Worm (Caenorhabditis elegans) whole organism, mixed stage, embryonic: ENCODE measurements around the gene K09E9.3.

Experiments used
- bed-3 ChIP-seq: fragments of 200-800 bp; sonication (Bioruptor generic); optimal IDR thresholded peaks from 3 replicates; lab custom pipeline; 2018; ENCODE audit warnings: mild to moderate bottlenecking, missing genetic modification characterization, moderate library complexity, missing compliant biosample characterization
- blmp-1 ChIP-seq: fragments of 150-350 bp; optimal IDR thresholded peaks from 2 replicates; lab custom pipeline; 2014; ENCODE audit warnings: missing biosample characterization, missing genetic modification characterization
- ceh-39 ChIP-seq: fragments of 150-350 bp; optimal IDR thresholded peaks from 2 replicates; lab custom pipeline; 2014; ENCODE audit warnings: missing biosample characterization, missing genetic modification characterization
- ceh-43 ChIP-seq: fragments of 200-800 bp; sonication (Bioruptor generic); optimal IDR thresholded peaks from 2 replicates; lab custom pipeline; 2018; ENCODE audit warnings: mild to moderate bottlenecking, missing genetic modification characterization, moderate library complexity, missing compliant biosample characterization
- ceh-83 ChIP-seq: fragments of 200-800 bp; sonication (Bioruptor generic); optimal IDR thresholded peaks from 2 replicates; lab custom pipeline; 2018; ENCODE audit warnings: mild to moderate bottlenecking, missing genetic modification characterization, missing compliant biosample characterization
- cnd-1 ChIP-seq: fragments of 200-800 bp; sonication (Bioruptor generic); optimal IDR thresholded peaks from 2 replicates; lab custom pipeline; 2018; ENCODE audit warnings: mild to moderate bottlenecking, missing genetic modification characterization, missing compliant biosample characterization
- drap-1 ChIP-seq: fragments of 200-800 bp; sonication (Bioruptor generic); optimal IDR thresholded peaks from 3 replicates; lab custom pipeline; 2018; ENCODE audit warnings: mild to moderate bottlenecking, missing genetic modification characterization, missing compliant biosample characterization
- elt-1 ChIP-seq: sonication (generic microtip); optimal IDR thresholded peaks from 2 replicates; lab custom pipeline; 2017; ENCODE audit warnings: missing genetic modification characterization, mild to moderate bottlenecking, missing compliant biosample characterization, antibody characterized with exemption, moderate library complexity, borderline replicate concordance; ENCODE audit not compliant: insufficient read depth
- elt-3 ChIP-seq: fragments of 150-350 bp; optimal IDR thresholded peaks from 2 replicates; lab custom pipeline; 2014; ENCODE audit warnings: missing biosample characterization, missing genetic modification characterization
- hlh-1 ChIP-seq: fragments of 150-350 bp; optimal IDR thresholded peaks from 2 replicates; lab custom pipeline; 2014; ENCODE audit warnings: missing biosample characterization, missing genetic modification reagents, missing genetic modification characterization
- lin-13 ChIP-seq: fragments of 150-350 bp; optimal IDR thresholded peaks from 2 replicates; lab custom pipeline; 2014; ENCODE audit warnings: missing biosample characterization, missing genetic modification characterization
- lin-32 ChIP-seq: fragments of 200-800 bp; sonication (Bioruptor generic); optimal IDR thresholded peaks from 2 replicates; lab custom pipeline; 2018; ENCODE audit warnings: mild to moderate bottlenecking, missing genetic modification characterization, missing compliant biosample characterization
- lsy-2 ChIP-seq: fragments of 150-350 bp; optimal IDR thresholded peaks from 2 replicates; lab custom pipeline; 2014; ENCODE audit warnings: missing biosample characterization, missing genetic modification characterization
- mab-5 ChIP-seq: fragments of 150-350 bp; optimal IDR thresholded peaks from 2 replicates; lab custom pipeline; 2014; ENCODE audit warnings: missing biosample characterization, missing genetic modification characterization
- mep-1 ChIP-seq: fragments of 150-350 bp; optimal IDR thresholded peaks from 2 replicates; lab custom pipeline; 2017; ENCODE audit warnings: missing biosample characterization, missing genetic modification reagents, missing genetic modification characterization, inconsistent platforms
- mls-2 ChIP-seq: sonication (generic microtip); optimal IDR thresholded peaks from 2 replicates; lab custom pipeline; 2016; ENCODE audit warnings: mild to moderate bottlenecking, missing genetic modification characterization, moderate library complexity, missing compliant biosample characterization
- nhr-12 ChIP-seq: fragments of 150-350 bp; optimal IDR thresholded peaks from 2 replicates; lab custom pipeline; 2014; ENCODE audit warnings: missing biosample characterization, missing genetic modification characterization
- nhr-2 ChIP-seq: fragments of 150-350 bp; optimal IDR thresholded peaks from 2 replicates; lab custom pipeline; 2014; ENCODE audit warnings: missing biosample characterization, missing genetic modification characterization
- nhr-237 ChIP-seq: fragments of 150-350 bp; optimal IDR thresholded peaks from 2 replicates; lab custom pipeline; 2014; ENCODE audit warnings: missing biosample characterization, missing genetic modification characterization
- nhr-28 ChIP-seq: fragments of 150-350 bp; optimal IDR thresholded peaks from 2 replicates; lab custom pipeline; 2014; ENCODE audit warnings: missing biosample characterization, missing genetic modification characterization
- nhr-76 ChIP-seq: sonication (generic microtip); optimal IDR thresholded peaks from 2 replicates; lab custom pipeline; 2017; ENCODE audit warnings: missing biosample characterization, missing genetic modification characterization
- pha-4 ChIP-seq: fragments of 150-350 bp; optimal IDR thresholded peaks from 2 replicates; lab custom pipeline; 2018; ENCODE audit warnings: missing biosample characterization, missing genetic modification reagents, missing genetic modification characterization
- snpc-4 ChIP-seq: fragments of 150-350 bp; optimal IDR thresholded peaks from 2 replicates; lab custom pipeline; 2014; ENCODE audit warnings: missing biosample characterization, missing genetic modification characterization
- sptf-1 ChIP-seq: sonication (generic microtip); optimal IDR thresholded peaks from 2 replicates; lab custom pipeline; 2017; ENCODE audit warnings: mild to moderate bottlenecking, missing genetic modification characterization, moderate library complexity, missing compliant biosample characterization
- unc-120 ChIP-seq: sonication (generic microtip); optimal IDR thresholded peaks from 2 replicates; lab custom pipeline; 2017; ENCODE audit warnings: missing genetic modification characterization, missing compliant biosample characterization; ENCODE audit not compliant: poor library complexity, severe bottlenecking
- unc-39 ChIP-seq: fragments of 150-350 bp; optimal IDR thresholded peaks from 2 replicates; lab custom pipeline; 2014; ENCODE audit warnings: missing biosample characterization, missing genetic modification characterization
- zip-8 ChIP-seq: fragments of 150-350 bp; optimal IDR thresholded peaks from 2 replicates; lab custom pipeline; 2014; ENCODE audit warnings: missing biosample characterization, missing genetic modification characterization

The K09E9.3 gene

ce11 chrX:15591068-15591467 is 22.5 kb downstream of the K09E9.3 start, which contains the start of gene usp-33:
usp-33 (plus strand) TSS chrX:15591368.
- TF ChIP-seq cnd-1, result no peak
- no peak for TF ChIP-seq elt-1 (tag; lab: Kevin White, UChicago)
- TF ChIP-seq unc-39 (tag; lab: Kevin White, UChicago), result no peak
- TF ChIP-seq lsy-2, result no peak
- TF ChIP-seq unc-120, result no peak
- no peak for TF ChIP-seq drap-1
- TF ChIP-seq hlh-1 (tag; lab: Kevin White, UChicago), result no peak
- no peak for TF ChIP-seq elt-3 (tag; lab: Kevin White, UChicago)
- TF ChIP-seq nhr-28 (tag; lab: Kevin White, UChicago), result no peak
- no peak for TF ChIP-seq bed-3 (GFP tag; lab: Kevin White, UChicago)
- no peak for TF ChIP-seq snpc-4 (tag; lab: Kevin White, UChicago)
- TF ChIP-seq nhr-12, result no peak
- no peak for TF ChIP-seq nhr-76 (tag; lab: Kevin White, UChicago)
- TF ChIP-seq lin-13, result no peak
- TF ChIP-seq blmp-1, result no peak
- no peak for TF ChIP-seq mls-2
- no peak for TF ChIP-seq ceh-83 (GFP tag; lab: Kevin White, UChicago)

- no peak for TF ChIP-seq blmp-1
- peak; percentile 26 for TF ChIP-seq mep-1 (tag; lab: Kevin White, UChicago)
- no peak for TF ChIP-seq hlh-1 (tag; lab: Kevin White, UChicago)
- TF ChIP-seq lin-13, result peak; percentile 4
- TF ChIP-seq nhr-237 (tag; lab: Kevin White, UChicago), result peak; percentile 17
- no peak for TF ChIP-seq sptf-1
- TF ChIP-seq pha-4 (tag; lab: Kevin White, UChicago), result no peak
These were observed 23.2 kb downstream of the K09E9.3 start, which contains the start of gene gas-1 for ce11 chrX:15590347-15590928. gas-1 (minus strand) TSS chrX:15590397.

DNA sequence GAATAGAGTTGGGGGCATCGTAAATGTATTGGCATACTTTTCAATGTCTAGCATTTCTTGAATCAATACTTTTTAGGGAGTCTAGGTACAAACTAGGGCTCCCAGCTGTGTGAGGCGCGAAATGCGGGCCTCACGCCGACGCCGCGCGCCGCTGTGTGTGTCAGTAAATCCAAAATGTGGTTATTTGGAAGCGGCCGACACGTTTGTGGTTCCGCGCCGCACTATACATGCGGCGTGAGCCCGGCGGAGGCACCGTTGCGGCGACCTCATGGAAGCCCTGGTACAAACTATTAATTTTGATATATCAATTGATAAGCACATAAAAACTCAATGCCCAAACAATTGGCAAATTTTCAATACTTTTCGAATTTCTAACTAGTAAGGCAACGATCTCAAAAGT is 27.4 kb downstream of the K09E9.3 start:
- no peak for TF ChIP-seq ceh-39 (tag; lab: Kevin White, UChicago)
- TF ChIP-seq nhr-2 (tag; lab: Kevin White, UChicago), result no peak
- TF ChIP-seq hlh-1 (tag; lab: Kevin White, UChicago), result no peak
- TF ChIP-seq lin-32, result no peak
- TF ChIP-seq blmp-1, result no peak
- no peak for TF ChIP-seq zip-8 (tag; lab: Kevin White, UChicago)

DNA sequence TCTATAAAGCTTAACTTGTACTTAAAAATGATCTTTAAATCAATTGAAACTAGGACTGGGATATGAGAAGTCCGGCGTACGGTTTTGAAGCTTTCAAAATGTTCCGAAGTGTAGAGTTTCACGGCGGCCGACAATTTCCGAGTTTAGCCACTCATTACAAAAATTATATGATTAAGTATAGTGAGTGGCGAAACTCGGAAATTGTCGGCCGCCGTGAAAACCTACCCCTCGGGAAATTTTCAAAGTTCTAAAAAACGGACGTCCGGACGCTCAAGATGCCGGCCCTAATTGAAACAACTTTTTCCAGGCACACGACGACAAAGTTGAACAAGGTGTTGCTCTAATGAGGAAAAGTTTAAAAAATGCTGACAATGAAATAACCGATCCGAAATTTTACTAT is 28.5 kb downstream of the K09E9.3 start:
- TF ChIP-seq ceh-43 (GFP tag; lab: Kevin White, UChicago) (no peak), unc-120 (no peak), mab-5 (no peak), elt-3 (tag; lab: Kevin White, UChicago) (no peak), snpc-4 (tag; lab: Kevin White, UChicago) (no peak), zip-8 (tag; lab: Kevin White, UChicago) (no peak), ceh-39 (tag; lab: Kevin White, UChicago) (no peak), lin-32 (no peak)

DNA sequence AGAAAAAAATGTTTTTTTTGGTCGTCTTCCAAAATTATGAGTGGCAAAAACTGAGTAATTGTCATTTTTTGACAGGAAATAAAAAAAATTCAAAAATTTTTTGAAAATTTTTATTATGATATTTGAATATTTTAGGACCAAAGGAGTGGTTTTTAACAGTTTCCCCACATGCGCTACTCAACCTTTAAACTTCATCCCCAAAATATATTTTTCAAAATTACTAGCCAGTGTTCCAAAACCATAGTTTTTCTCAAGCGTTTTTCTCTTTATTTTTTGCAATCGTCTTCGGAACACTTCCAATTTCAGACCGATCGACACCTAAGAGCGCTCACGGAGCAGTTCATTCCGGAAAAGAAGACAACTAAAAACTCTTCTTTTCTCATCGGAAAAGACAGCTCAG is 36.7 kb downstream of the K09E9.3 start, which contains the start of gene K09A9.6:
Gene K09A9.6 (plus strand): TSS at position 301 of the 400 bp plus-strand sequence.
- TF ChIP-seq nhr-237 (tag; lab: Kevin White, UChicago), result no peak
- TF ChIP-seq mep-1 (tag; lab: Kevin White, UChicago), result no peak

DNA sequence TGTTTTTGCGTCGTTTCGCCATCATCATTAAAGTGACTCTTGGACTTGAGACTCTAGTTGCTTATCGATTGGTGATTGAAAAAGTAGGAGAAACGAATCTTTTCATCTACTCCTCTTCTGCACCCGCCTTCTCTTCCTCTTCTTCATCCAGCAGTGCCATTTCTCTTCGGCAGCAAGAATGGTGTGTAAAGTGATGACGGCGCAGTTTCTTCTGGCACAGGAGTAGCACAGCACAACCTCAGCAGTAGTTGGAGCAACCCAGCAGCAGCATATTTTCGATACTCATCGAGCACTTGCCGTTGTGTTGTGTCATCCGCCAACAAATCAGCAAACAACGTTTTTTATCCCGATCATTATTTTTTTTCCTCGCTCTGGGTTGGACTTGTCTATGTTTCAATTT is 38.1 kb downstream of the K09E9.3 start:
- TF ChIP-seq hlh-1 (tag; lab: Kevin White, UChicago) (peak; percentile 61), blmp-1 (no peak), mep-1 (tag; lab: Kevin White, UChicago) (peak; percentile 5), unc-120 (peak; percentile 66)

ce11 chrX:15572021-15572420 is 41.6 kb downstream of the K09E9.3 start:
- TF ChIP-seq ceh-83 (GFP tag; lab: Kevin White, UChicago) (peak; percentile 10), lsy-2 (no peak)
